Worm (Caenorhabditis elegans) whole organism, L2 larva: ENCODE measurements around the gene K03B8.4.

Source experiments
- C34F6.9 ChIP-seq: fragments of 150-350 bp; optimal IDR thresholded peaks from 2 replicates; lab custom pipeline; 2014; ENCODE audit warnings: missing biosample characterization, missing genetic modification characterization
- F13H6.1 ChIP-seq: sonication (generic microtip); optimal IDR thresholded peaks from 2 replicates; lab custom pipeline; 2016; ENCODE audit warnings: missing genetic modification characterization, missing compliant biosample characterization
- R02D3.7 ChIP-seq: fragments of 150-350 bp; optimal IDR thresholded peaks from 2 replicates; lab custom pipeline; 2014; ENCODE audit warnings: missing biosample characterization, missing genetic modification characterization
- Y55F3AM.14 ChIP-seq: fragments of 200-800 bp; sonication (Bioruptor generic); optimal IDR thresholded peaks from 2 replicates; lab custom pipeline; 2018; ENCODE audit warnings: mild to moderate bottlenecking, missing genetic modification characterization, missing compliant biosample characterization
- alr-1 ChIP-seq: fragments of 150-350 bp; optimal IDR thresholded peaks from 2 replicates; lab custom pipeline; 2014; ENCODE audit warnings: missing biosample characterization, missing genetic modification characterization
- ceh-16 ChIP-seq: fragments of 150-350 bp; optimal IDR thresholded peaks from 2 replicates; lab custom pipeline; 2014; ENCODE audit warnings: missing biosample characterization, missing genetic modification characterization
- ceh-82 ChIP-seq: fragments of 150-350 bp; optimal IDR thresholded peaks from 2 replicates; lab custom pipeline; 2014; ENCODE audit warnings: missing biosample characterization, missing genetic modification characterization
- crh-2 ChIP-seq: sonication (generic microtip); optimal IDR thresholded peaks from 2 replicates; lab custom pipeline; 2017; ENCODE audit warnings: missing biosample characterization, missing genetic modification characterization
- egl-27 ChIP-seq: sonication (generic microtip); optimal IDR thresholded peaks from 3 replicates; lab custom pipeline; 2017; ENCODE audit warnings: missing biosample characterization, missing genetic modification reagents, missing genetic modification characterization
- elt-1 ChIP-seq: fragments of 150-350 bp; optimal IDR thresholded peaks from 2 replicates; lab custom pipeline; 2014; ENCODE audit warnings: missing biosample characterization, missing genetic modification characterization
- fos-1 ChIP-seq: fragments of 150-350 bp; optimal IDR thresholded peaks from 2 replicates; lab custom pipeline; 2014; ENCODE audit warnings: missing biosample characterization, missing genetic modification characterization
- gmeb-1 ChIP-seq: fragments of 150-350 bp; optimal IDR thresholded peaks from 2 replicates; lab custom pipeline; 2014; ENCODE audit warnings: missing biosample characterization, missing genetic modification characterization
- lin-11 ChIP-seq: fragments of 150-350 bp; sonication (generic microtip); optimal IDR thresholded peaks from 2 replicates; lab custom pipeline; 2014; ENCODE audit warnings: missing biosample characterization, missing genetic modification characterization, inconsistent platforms, mixed read lengths
- lin-39 ChIP-seq: fragments of 150-350 bp; optimal IDR thresholded peaks from 2 replicates; lab custom pipeline; 2014; ENCODE audit warnings: missing biosample characterization, missing genetic modification reagents, missing genetic modification characterization
- lsy-2 ChIP-seq, 2 experiments: fragments of 150-350 bp in 1 of 2; sonication (generic microtip) in 1 of 2; optimal IDR thresholded peaks; 2 replicates each; lab custom pipeline; 2014 to 2017; ENCODE audit warnings: missing biosample characterization in 2 of 2, missing genetic modification characterization in 2 of 2
- mab-5 ChIP-seq: fragments of 150-350 bp; optimal IDR thresholded peaks from 2 replicates; lab custom pipeline; 2014; ENCODE audit warnings: missing biosample characterization, missing genetic modification characterization
- mbf-1 ChIP-seq: sonication (generic microtip); optimal IDR thresholded peaks from 2 replicates; lab custom pipeline; 2017; ENCODE audit warnings: missing biosample characterization, missing genetic modification characterization
- mdl-1 ChIP-seq, 2 experiments: fragments of 150-350 bp in 1 of 2; sonication (generic microtip) in 1 of 2; optimal IDR thresholded peaks; 2 replicates each; lab custom pipeline; 2017; ENCODE audit warnings: missing biosample characterization in 2 of 2, missing genetic modification characterization in 2 of 2
- nhr-129 ChIP-seq: fragments of 150-350 bp; optimal IDR thresholded peaks from 2 replicates; lab custom pipeline; 2014; ENCODE audit warnings: missing biosample characterization, missing genetic modification characterization
- nhr-21 ChIP-seq: fragments of 150-350 bp; optimal IDR thresholded peaks from 2 replicates; lab custom pipeline; 2014; ENCODE audit warnings: missing biosample characterization, missing genetic modification characterization
- nhr-23 ChIP-seq: fragments of 150-350 bp; optimal IDR thresholded peaks from 2 replicates; lab custom pipeline; 2014; ENCODE audit warnings: missing biosample characterization, missing genetic modification reagents, missing genetic modification characterization
- nhr-237 ChIP-seq: fragments of 150-350 bp; optimal IDR thresholded peaks from 2 replicates; lab custom pipeline; 2014; ENCODE audit warnings: missing biosample characterization, missing genetic modification characterization
- nhr-25 ChIP-seq: fragments of 150-350 bp; sonication (generic microtip); optimal IDR thresholded peaks from 3 replicates; lab custom pipeline; 2014; ENCODE audit warnings: missing biosample characterization, missing genetic modification characterization
- nhr-6 ChIP-seq: fragments of 150-350 bp; optimal IDR thresholded peaks from 2 replicates; lab custom pipeline; 2014; ENCODE audit warnings: missing biosample characterization, missing genetic modification characterization
- nhr-77 ChIP-seq: fragments of 150-350 bp; optimal IDR thresholded peaks from 2 replicates; lab custom pipeline; 2014; ENCODE audit warnings: missing biosample characterization, missing genetic modification characterization
- peb-1 ChIP-seq: fragments of 150-350 bp; optimal IDR thresholded peaks from 2 replicates; lab custom pipeline; 2014; ENCODE audit warnings: missing biosample characterization, missing genetic modification characterization
- sem-4 ChIP-seq: fragments of 150-350 bp; optimal IDR thresholded peaks from 2 replicates; lab custom pipeline; 2014; ENCODE audit warnings: missing biosample characterization, missing genetic modification reagents, missing genetic modification characterization
- skn-1 ChIP-seq: sonication (generic microtip); optimal IDR thresholded peaks from 2 replicates; lab custom pipeline; 2017; ENCODE audit warnings: missing biosample characterization, missing genetic modification characterization
- sma-3 ChIP-seq: sonication (generic microtip); optimal IDR thresholded peaks from 2 replicates; lab custom pipeline; 2016; ENCODE audit warnings: missing genetic modification reagents, missing genetic modification characterization, missing compliant biosample characterization
- sma-9 ChIP-seq, 2 experiments: fragments of 150-350 bp in 1 of 2; sonication (generic microtip) in 1 of 2; optimal IDR thresholded peaks; 2 replicates each; lab custom pipeline; 2014 to 2016; ENCODE audit warnings: missing genetic modification characterization in 2 of 2, mild to moderate bottlenecking in 1 of 2, missing biosample characterization in 1 of 2, missing compliant biosample characterization in 1 of 2, missing genetic modification reagents in 1 of 2, moderate library complexity in 1 of 2
- snpc-4 ChIP-seq: fragments of 150-350 bp; optimal IDR thresholded peaks from 2 replicates; lab custom pipeline; 2014; ENCODE audit warnings: missing biosample characterization, missing genetic modification characterization
- unc-55 ChIP-seq: fragments of 150-350 bp; sonication (generic microtip); optimal IDR thresholded peaks from 3 replicates; lab custom pipeline; 2014; ENCODE audit warnings: missing biosample characterization, missing genetic modification reagents, missing genetic modification characterization
- zag-1 ChIP-seq: fragments of 150-350 bp; optimal IDR thresholded peaks from 2 replicates; lab custom pipeline; 2014; ENCODE audit warnings: missing biosample characterization, missing genetic modification characterization
- ztf-11 ChIP-seq: sonication (generic microtip); optimal IDR thresholded peaks from 2 replicates; lab custom pipeline; 2017; ENCODE audit warnings: missing biosample characterization, missing genetic modification characterization
- ztf-4 ChIP-seq: fragments of 150-350 bp; optimal IDR thresholded peaks from 2 replicates; lab custom pipeline; 2014; ENCODE audit warnings: missing biosample characterization, missing genetic modification characterization

Gene K03B8.4

DNA sequence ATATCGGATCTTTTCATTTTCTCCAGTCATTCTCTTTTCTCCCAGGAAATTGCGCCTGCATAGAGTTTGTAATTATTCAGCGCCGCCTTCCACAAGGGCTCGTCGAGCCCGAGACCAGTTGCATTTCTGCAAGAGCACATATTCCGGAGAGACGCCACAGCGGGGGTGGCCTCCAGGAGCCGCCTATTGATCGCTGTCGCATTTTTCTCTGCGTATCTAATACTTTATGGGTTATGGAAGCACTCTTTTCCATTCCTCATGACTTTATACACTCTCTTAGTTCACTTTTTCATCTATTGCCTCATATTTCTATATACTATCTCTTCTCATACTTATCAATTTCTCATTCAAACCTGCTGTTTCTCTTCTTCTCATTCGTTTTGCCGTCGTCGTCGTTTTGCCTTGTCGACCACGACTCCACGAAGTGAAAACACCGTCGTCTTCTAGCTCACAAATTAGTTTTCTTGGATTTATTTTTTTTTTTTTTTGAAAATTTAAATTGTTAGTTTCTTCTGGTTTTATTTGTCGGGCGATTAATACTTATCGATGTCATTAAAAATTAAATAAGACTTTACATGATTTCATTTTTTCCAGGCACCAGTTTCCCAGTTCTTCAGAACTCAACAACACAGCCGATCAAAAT is 19.7 kb downstream of the K03B8.4 start, which contains the start of gene cnb-1:
cnb-1 (plus strand) TSS at position 593 of the 643 bp plus-strand sequence.
- peak; percentile 57 for TF ChIP-seq gmeb-1 (tag; lab: Kevin White, UChicago)
- TF ChIP-seq egl-27 (tag; lab: Kevin White, UChicago), result peak; percentile 17
- TF ChIP-seq snpc-4, result peak; percentile 40
- TF ChIP-seq zag-1 (tag; lab: Kevin White, UChicago), result peak; percentile 68
- no peak for TF ChIP-seq skn-1 (tag; lab: Kevin White, UChicago)
- no peak for TF ChIP-seq nhr-23 (tag; lab: Kevin White, UChicago)
- TF ChIP-seq lin-11 (tag; lab: Kevin White, UChicago), result peak; percentile 82
- peak; percentile 53 for TF ChIP-seq nhr-129 (tag; lab: Kevin White, UChicago)
- TF ChIP-seq ztf-4, result peak; percentile 33
- peak; percentile 91 for TF ChIP-seq C34F6.9
- peak; percentile 80 for TF ChIP-seq crh-2 (tag; lab: Kevin White, UChicago)
- peak; percentile 26 for TF ChIP-seq nhr-6 (tag; lab: Kevin White, UChicago)
- no peak for TF ChIP-seq Y55F3AM.14 (GFP tag; lab: Kevin White, UChicago)
- peak; percentile 43 for TF ChIP-seq sem-4 (tag; lab: Kevin White, UChicago)
- peak; percentile 78 for TF ChIP-seq sma-9 (GFP tag; optimal IDR thresholded peaks at IDR 0.05; lab: Kevin White, UChicago)
- TF ChIP-seq sma-9 (tag; optimal IDR thresholded peaks at IDR 0.05; lab: Kevin White, UChicago), result no peak
- peak; percentile 39 for TF ChIP-seq fos-1 (tag; lab: Kevin White, UChicago)
- peak; percentile 45 for TF ChIP-seq nhr-21
- peak; percentile 53 for TF ChIP-seq mab-5 (tag; lab: Kevin White, UChicago)
- TF ChIP-seq lin-39, result no peak
- TF ChIP-seq F13H6.1 (tag; lab: Kevin White, UChicago), result peak; percentile 79
- TF ChIP-seq lsy-2 (tag; optimal IDR thresholded peaks at IDR 0.05; lab: Kevin White, UChicago), result peak; percentile 13 to 79
- peak; percentile 87 for TF ChIP-seq unc-55 (GFP tag; lab: Kevin White, UChicago)
- TF ChIP-seq alr-1 (tag; lab: Kevin White, UChicago), result no peak

DNA sequence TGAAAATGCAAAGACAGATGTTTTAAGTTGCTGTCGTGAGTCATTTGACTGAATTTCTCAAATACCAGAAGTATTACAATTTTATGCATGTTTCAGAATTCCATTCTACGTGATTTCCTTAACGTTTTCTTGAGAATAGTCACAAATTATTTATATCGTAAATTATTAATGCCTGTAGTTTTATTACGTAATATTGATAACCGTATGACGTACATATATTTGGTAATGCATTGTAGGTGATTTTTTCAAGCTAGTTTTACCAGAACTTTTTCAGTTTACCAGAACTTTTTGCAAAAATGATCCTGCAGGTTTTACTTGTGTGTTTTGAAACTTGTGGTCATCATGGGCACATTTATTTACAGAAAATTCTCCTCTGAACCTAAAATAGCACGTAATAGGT is 21.0 kb downstream of the K03B8.4 start:
- TF ChIP-seq fos-1 (tag; lab: Kevin White, UChicago), result no peak
- no peak for TF ChIP-seq mab-5 (tag; lab: Kevin White, UChicago)
- TF ChIP-seq ceh-82, result no peak

DNA sequence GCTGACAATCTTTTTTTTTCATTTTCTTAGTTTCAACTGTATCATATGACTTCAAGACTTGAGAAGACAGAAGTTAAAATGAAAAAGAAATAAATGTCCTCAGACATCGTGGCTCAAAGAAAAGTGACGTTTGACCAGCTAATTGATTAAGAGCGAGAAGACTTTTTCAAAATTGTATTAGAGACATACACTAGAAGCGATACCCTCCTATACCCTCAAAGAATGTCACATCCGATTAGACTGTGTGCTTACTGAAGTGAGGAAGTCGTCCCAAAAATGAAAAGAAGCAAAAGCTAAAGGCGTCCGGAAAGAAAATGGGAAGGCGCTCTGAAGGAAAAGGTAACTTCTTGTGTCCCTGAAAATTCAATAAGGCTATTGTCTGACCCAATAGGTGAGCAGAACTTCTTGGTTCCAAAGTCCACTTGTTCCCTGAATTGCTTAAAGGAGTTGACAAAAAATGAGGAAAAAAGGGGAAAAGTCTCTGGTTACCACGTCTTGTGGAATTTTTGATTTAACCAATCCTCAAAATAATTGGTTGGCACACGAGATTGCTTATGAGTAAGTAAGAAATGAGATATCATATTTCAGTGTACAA is 22.5 kb downstream of the K03B8.4 start:
- no peak for TF ChIP-seq ztf-11
- TF ChIP-seq nhr-237 (tag; lab: Kevin White, UChicago), result no peak
- no peak for TF ChIP-seq R02D3.7
- no peak for TF ChIP-seq sma-9 (GFP tag; optimal IDR thresholded peaks at IDR 0.05; lab: Kevin White, UChicago)
- TF ChIP-seq sma-9 (tag; optimal IDR thresholded peaks at IDR 0.05; lab: Kevin White, UChicago), result no peak
- no peak for TF ChIP-seq nhr-25 (tag; lab: Kevin White, UChicago)
- no peak for TF ChIP-seq F13H6.1 (tag; lab: Kevin White, UChicago)
- TF ChIP-seq crh-2 (tag; lab: Kevin White, UChicago), result no peak
- TF ChIP-seq sma-3 (GFP tag; lab: Kevin White, UChicago), result no peak
- TF ChIP-seq mbf-1 (tag; lab: Kevin White, UChicago), result no peak
- no peak for TF ChIP-seq alr-1 (tag; lab: Kevin White, UChicago)
- no peak for TF ChIP-seq mdl-1 (tag; optimal IDR thresholded peaks at IDR 0.05; lab: Kevin White, UChicago)
- no peak for TF ChIP-seq gmeb-1 (tag; lab: Kevin White, UChicago)
- TF ChIP-seq skn-1 (tag; lab: Kevin White, UChicago), result no peak
- no peak for TF ChIP-seq fos-1 (tag; lab: Kevin White, UChicago)
- TF ChIP-seq, all 48 proteins: peak for 0

DNA sequence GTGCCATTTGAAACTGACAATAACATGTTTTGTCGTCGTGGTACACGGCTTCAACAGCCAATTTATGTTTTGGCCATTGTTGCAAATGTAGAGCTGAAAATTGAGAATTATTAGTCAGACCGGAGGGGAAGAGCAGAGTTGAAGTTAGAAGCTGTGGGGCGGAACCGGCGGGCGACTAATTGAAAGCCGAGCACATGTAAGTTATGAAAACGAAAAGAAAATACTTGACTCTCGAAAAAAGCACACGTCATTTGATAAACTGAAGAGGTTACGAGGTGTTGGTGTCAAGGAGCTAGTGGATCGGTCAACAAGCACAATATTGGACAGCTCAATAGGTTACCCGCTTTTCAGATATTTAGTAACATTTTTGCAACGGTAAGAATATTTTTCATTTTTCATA is 28.8 kb downstream of the K03B8.4 start, which contains the start of gene dop-5:
dop-5 (minus strand) TSS at position 101 of the 400 bp plus-strand sequence.
- TF ChIP-seq peb-1 (tag; lab: Kevin White, UChicago), result no peak

DNA sequence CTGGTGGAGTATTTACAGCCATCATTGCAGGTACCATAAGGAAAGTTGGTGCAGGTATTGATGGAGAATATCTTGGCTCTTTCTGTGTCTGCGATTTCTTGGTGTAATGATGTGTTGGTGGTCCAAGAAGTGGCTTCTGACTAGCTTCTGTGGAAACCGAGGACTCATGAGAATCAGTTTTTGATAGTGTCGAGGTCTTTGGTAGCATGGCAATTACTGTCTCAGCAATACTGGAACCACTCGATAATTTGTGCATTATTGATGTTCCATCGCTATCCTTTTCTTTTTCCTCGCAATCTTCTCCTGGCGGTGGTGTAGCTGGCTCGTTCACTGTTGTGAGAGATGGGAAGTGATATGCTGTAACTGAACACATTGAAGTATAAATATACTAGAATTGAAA is 31.3 kb downstream of the K03B8.4 start:
- TF ChIP-seq Y55F3AM.14 (GFP tag; lab: Kevin White, UChicago) (no peak), lin-39 (no peak), mbf-1 (tag; lab: Kevin White, UChicago) (no peak), snpc-4 (no peak), sma-3 (GFP tag; lab: Kevin White, UChicago) (no peak), elt-1 (tag; lab: Kevin White, UChicago) (no peak), nhr-77 (tag; lab: Kevin White, UChicago) (no peak), ceh-16 (tag; lab: Kevin White, UChicago) (no peak), nhr-129 (tag; lab: Kevin White, UChicago) (no peak), zag-1 (tag; lab: Kevin White, UChicago) (no peak), ztf-4 (no peak), crh-2 (tag; lab: Kevin White, UChicago) (no peak), mab-5 (tag; lab: Kevin White, UChicago) (no peak)
- TF ChIP-seq, all 48 proteins: peak for 0
